Fruit fly (Drosophila melanogaster) whole organism: ENCODE measurements around the gene TkR99D.

ENCODE experiments used
- EcR ChIP-seq, 2 experiments: fragments of >200 bp; optimal IDR thresholded peaks; 2 replicates each; lab custom pipeline; 2017; ENCODE audit warnings: missing biosample characterization in 2 of 2, missing genetic modification characterization in 2 of 2, missing genetic modification reagents in 2 of 2
- pan ChIP-seq: fragments of >200 bp; optimal IDR thresholded peaks from 2 replicates; lab custom pipeline; 2017
- psq ChIP-seq: fragments of >200 bp; optimal IDR thresholded peaks from 2 replicates; lab custom pipeline; 2017

DNA sequence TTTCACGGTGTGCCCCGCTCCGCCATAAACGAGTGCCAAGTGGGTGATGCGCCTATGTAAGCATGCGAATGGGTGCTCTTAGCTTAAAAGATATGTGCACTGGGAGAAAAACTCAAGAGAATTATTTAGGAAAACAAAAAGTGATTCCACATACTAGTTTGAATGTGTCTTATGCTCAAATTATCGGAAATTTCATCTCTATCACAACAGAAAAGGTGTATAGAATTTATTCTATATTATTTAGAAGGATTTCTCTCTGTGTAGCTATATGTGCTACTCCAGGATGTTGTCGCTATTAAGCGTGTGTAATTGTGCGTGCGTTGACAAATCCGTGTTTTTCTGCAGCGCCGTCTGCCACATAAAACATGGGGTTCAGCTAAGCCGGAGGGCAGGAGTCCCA is 9.9 kb downstream of the TkR99D start:
- no peak for TF ChIP-seq pan (lab: Kevin White, UChicago)
- no peak for TF ChIP-seq psq (lab: Kevin White, UChicago)
- no peak for TF ChIP-seq EcR (GFP tag; optimal IDR thresholded peaks at IDR 0.05; lab: Kevin White, UChicago)
